Worm (Caenorhabditis elegans): ENCODE data around the gene fbxa-104.

fbxa-104 gene

DNA sequence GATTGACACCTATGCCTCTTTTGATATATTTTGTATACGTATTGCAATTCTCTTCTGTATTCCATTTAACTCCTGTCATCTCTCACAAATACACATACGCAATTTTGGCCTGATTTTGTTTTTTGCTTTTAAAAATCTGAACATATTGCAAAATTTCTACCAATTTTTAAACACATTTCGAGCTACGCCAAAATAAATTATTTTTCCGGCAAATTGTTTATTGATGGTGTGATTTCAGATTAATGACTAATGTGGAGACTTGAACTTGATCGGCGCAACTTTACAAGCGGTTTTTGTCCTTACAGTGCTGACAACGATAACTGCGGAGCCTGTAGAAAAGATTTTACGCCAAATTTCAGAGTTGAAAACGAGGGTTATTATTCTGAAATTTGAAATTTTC is 26.3 kb downstream of the fbxa-104 start (continued):
- no peak for TF ChIP-seq rpc-1 (optimal IDR thresholded peaks at IDR 0.05)
- TF ChIP-seq rpc-1 (tag; optimal IDR thresholded peaks at IDR 0.05) = peak; percentile 10
- TF ChIP-seq B0336.3 (GFP tag; IDR thresholded peaks at IDR 0.05) = peak; percentile 72; the same call in 1 of the 2 replicates
- no peak for TF ChIP-seq K12H6.12 (tag; optimal IDR thresholded peaks at IDR 0.05)
- TF ChIP-seq lir-1 (GFP tag; conservative IDR thresholded peaks at IDR 0.05) = no peak
- TF ChIP-seq F10E7.11 (tag; optimal IDR thresholded peaks at IDR 0.05) = peak; percentile 17
- no peak for TF ChIP-seq sea-2 (GFP tag; IDR thresholded peaks at IDR 0.05)
- TF ChIP-seq dpl-1 (GFP tag; optimal IDR thresholded peaks at IDR 0.05) = no peak
- no peak for TF ChIP-seq atf-7 (tag; optimal IDR thresholded peaks at IDR 0.05)
- TF ChIP-seq sdz-38 (tag; optimal IDR thresholded peaks at IDR 0.05) = no peak
- TF ChIP-seq madf-8 (GFP tag; conservative IDR thresholded peaks at IDR 0.05) = peak; percentile 34; the same call in 1 of the 2 replicates
- peak; percentile 29 for TF ChIP-seq snpc-4 (GFP tag; optimal IDR thresholded peaks at IDR 0.05)
- no peak for TF ChIP-seq snpc-4 (tag; optimal IDR thresholded peaks at IDR 0.05)
- TF ChIP-seq C17E4.6 (GFP tag; IDR thresholded peaks at IDR 0.05) = 0 out of 2 replicates have a peak, but pooled peaks have one; percentile 12
- 0 out of 2 replicates have a peak, but pooled peaks have one; percentile 40 for TF ChIP-seq egl-18 (GFP tag; IDR thresholded peaks at IDR 0.05)
- peak; percentile 73 for TF ChIP-seq madf-6 (GFP tag; IDR thresholded peaks at IDR 0.05)
- peak; percentile 37 for TF ChIP-seq him-1 (tag; optimal IDR thresholded peaks at IDR 0.05)
- peak; percentile 50; the same call in 1 of the 2 replicates for TF ChIP-seq lin-26 (GFP tag; IDR thresholded peaks at IDR 0.05)
- peak; percentile 21; the same call in 1 of the 2 replicates for TF ChIP-seq Y79H2A.3 (GFP tag; conservative IDR thresholded peaks at IDR 0.05)
- no peak for TF ChIP-seq fkh-3 (tag; optimal IDR thresholded peaks at IDR 0.05)
- no peak for TF ChIP-seq aptf-3 (GFP tag; IDR thresholded peaks at IDR 0.05)
- peak in 1 of 3 experiments; percentile 2 for TF ChIP-seq lin-35 (GFP tag; optimal IDR thresholded peaks at IDR 0.05)
- TF ChIP-seq D2030.7 (GFP tag; IDR thresholded peaks at IDR 0.05) = 0 out of 2 replicates have a peak, but pooled peaks have one; percentile 10
- peak; percentile 13 for TF ChIP-seq snpc-3.4 (tag; optimal IDR thresholded peaks at IDR 0.05)

DNA sequence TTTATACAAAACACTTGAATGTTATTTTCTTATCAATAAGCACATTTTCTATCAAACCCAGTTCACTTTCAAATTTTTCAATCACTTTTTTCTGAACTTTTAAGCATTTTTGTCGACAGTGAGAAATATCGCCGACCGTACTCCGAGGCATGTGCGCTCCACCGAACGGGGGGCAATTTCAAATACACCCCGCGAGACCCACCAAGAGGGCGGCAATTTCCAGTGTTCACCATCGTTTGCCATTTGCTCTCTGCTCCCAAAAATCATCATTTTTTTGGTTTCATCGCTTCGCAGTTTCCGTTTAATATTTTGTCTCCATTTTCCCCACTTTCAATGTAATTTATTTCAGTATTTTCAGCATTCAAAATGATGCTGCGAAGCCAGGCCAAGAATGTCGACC is 28.1 kb downstream of the fbxa-104 start, which contains the start of gene cyb-3:
Gene cyb-3, plus strand, starts transcription at position 350 of the 400 bp plus-strand sequence.
- no peak for TF ChIP-seq nhr-80 (tag; optimal IDR thresholded peaks at IDR 0.05)
- peak; percentile 71 for TF ChIP-seq F33H1.4 (GFP tag; IDR thresholded peaks at IDR 0.05)
- TF ChIP-seq dpff-1 (tag; optimal IDR thresholded peaks at IDR 0.05) = no peak
- TF ChIP-seq Y53F4B.3 (GFP tag; IDR thresholded peaks at IDR 0.05) = no peak; the same call in 1 of the 2 replicates
- TF ChIP-seq nhr-120 (GFP tag; IDR thresholded peaks at IDR 0.05) = no peak
- TF ChIP-seq D2030.7 (GFP tag; IDR thresholded peaks at IDR 0.05) = peak; percentile 91
- TF ChIP-seq atf-7 (tag; optimal IDR thresholded peaks at IDR 0.05) = no peak
- TF ChIP-seq bed-2 (GFP tag; IDR thresholded peaks at IDR 0.05) = no peak
- TF ChIP-seq snpc-4 (GFP tag; optimal IDR thresholded peaks at IDR 0.05) = peak; percentile 1
- TF ChIP-seq snpc-4 (tag; optimal IDR thresholded peaks at IDR 0.05) = peak in 1 of 4 experiments; percentile 53
- no peak for TF ChIP-seq K11D2.4 (GFP tag; IDR thresholded peaks at IDR 0.05)
- no peak for TF ChIP-seq ceh-58 (GFP tag; IDR thresholded peaks at IDR 0.05)
- peak; percentile 59; the same call in 1 of the 2 replicates for TF ChIP-seq rcor-1 (GFP tag; IDR thresholded peaks at IDR 0.05)
- peak; percentile 82 for TF ChIP-seq xnd-1 (tag; optimal IDR thresholded peaks at IDR 0.05)
- peak; percentile 80 for TF ChIP-seq F49E8.2 (tag; optimal IDR thresholded peaks at IDR 0.05; ENCODE audit: insufficient read depth)
- peak; percentile 91 for TF ChIP-seq ceh-91 (GFP tag; IDR thresholded peaks at IDR 0.05)
- no peak for TF ChIP-seq nhr-90 (tag; optimal IDR thresholded peaks at IDR 0.05)
- no peak for TF ChIP-seq lag-1 (GFP tag; IDR thresholded peaks at IDR 0.05)
- no peak for TF ChIP-seq bed-1 (GFP tag; IDR thresholded peaks at IDR 0.05)
- peak; percentile 48 for TF ChIP-seq tlf-1 (GFP tag; optimal IDR thresholded peaks at IDR 0.05)
- TF ChIP-seq tbp1 (GFP tag; optimal IDR thresholded peaks at IDR 0.05) = peak; percentile 53
- TF ChIP-seq dox-1 (GFP tag; IDR thresholded peaks at IDR 0.05) = peak; percentile 60; the same call in 1 of the 2 replicates
- TF ChIP-seq Y53G8AR.9 (GFP tag; conservative IDR thresholded peaks at IDR 0.05) = 0 out of 2 replicates have a peak, but pooled peaks have one; percentile 24
- TF ChIP-seq ztf-6 (GFP tag; IDR thresholded peaks at IDR 0.05) = no peak
- TF ChIP-seq F22D6.2 (tag; optimal IDR thresholded peaks at IDR 0.05) = no peak
- TF ChIP-seq him-1 (tag; optimal IDR thresholded peaks at IDR 0.05) = no peak
- no peak for TF ChIP-seq ztf-25 (GFP tag; IDR thresholded peaks at IDR 0.05)
- no peak for TF ChIP-seq ztf-28 (GFP tag; IDR thresholded peaks at IDR 0.05)
- peak; percentile 28; the same call in 1 of the 2 replicates for TF ChIP-seq pbrm-1 (GFP tag; IDR thresholded peaks at IDR 0.05)
- TF ChIP-seq hrde-1 (tag; optimal IDR thresholded peaks at IDR 0.05; ENCODE audit: borderline replicate concordance) = no peak

Data from whole organism, young adult.